Worm (Caenorhabditis elegans) whole organism, young adult: ENCODE results near the gene srlf-31.

ENCODE experiments used
- K11D2.4 ChIP-seq: fragments of 200-800 bp; sonication (Bioruptor generic); IDR thresholded peaks from 2 replicates; pipeline ENCODE4 v1.3.6; 2022; ENCODE audit warnings: missing genetic modification reagents, missing genetic modification characterization, missing compliant biosample characterization
- unc-62 ChIP-seq: fragments of 150-350 bp; optimal IDR thresholded peaks from 2 replicates; lab custom pipeline; 2014; ENCODE audit warnings: missing biosample characterization, missing genetic modification reagents, missing genetic modification characterization

- TF ChIP-seq unc-62 (GFP tag; lab: Kevin White, UChicago) (no peak), K11D2.4 (GFP tag; lab: Robert Waterston, UW) (no peak)
These were observed 22.6 kb downstream of the srlf-31 start for ce11 chrIV:11900399-11900798.
